Fruit fly (Drosophila melanogaster): ENCODE results near the gene CIA30.
A peak's percentile ranks its signal among the peaks of the same experiment; 100 is the strongest.

Gene CIA30

DNA sequence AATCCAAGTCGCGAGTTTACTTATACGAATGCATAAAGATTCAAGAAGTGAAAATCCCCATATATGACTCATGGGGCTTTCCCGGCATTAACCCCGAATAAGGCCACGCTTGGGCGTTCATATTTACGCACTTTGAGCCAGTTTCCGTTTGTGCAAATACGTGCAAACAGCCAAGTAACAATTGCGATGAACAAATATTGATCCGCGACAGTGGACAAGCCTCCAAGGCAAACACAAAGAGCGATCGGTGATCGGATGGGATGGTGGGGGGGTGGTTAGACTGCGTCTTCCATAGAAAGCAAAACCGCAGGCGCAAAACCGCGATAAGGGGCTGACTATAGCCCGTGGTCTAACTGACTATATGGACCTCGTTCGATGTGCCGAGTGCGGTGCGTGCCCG lies 20.5 kb downstream of the CIA30 start (continued):
- TF ChIP-seq CG10631 (GFP tag; optimal IDR thresholded peaks at IDR 0.05) (peak; percentile 18), CG6792 (GFP tag; optimal IDR thresholded peaks at IDR 0.05) (peak; percentile 0), esn (GFP tag; optimal IDR thresholded peaks at IDR 0.05) (no peak), acj6 (GFP tag; optimal IDR thresholded peaks at IDR 0.05) (no peak), svp (GFP tag) (no peak), topi (GFP tag; optimal IDR thresholded peaks at IDR 0.05) (no peak), Eip78C (GFP tag) (peak; percentile 59), Gug (GFP tag; IDR thresholded peaks at IDR 0.05) (peak; percentile 25; the same call in 1 of the 2 replicates)

dm6 chr3R:29757681-29758080 lies 20.9 kb downstream of the CIA30 start:
- no peak for TF ChIP-seq dsx (GFP tag; optimal IDR thresholded peaks at IDR 0.05; ENCODE audit: poor library complexity, severe bottlenecking)
- peak; percentile 64 for TF ChIP-seq OdsH (GFP tag; optimal IDR thresholded peaks at IDR 0.05)
- peak; percentile 34; the same call in 1 of the 2 replicates for TF ChIP-seq CG11294 (GFP tag; IDR thresholded peaks at IDR 0.05)
- no peak for TF ChIP-seq fkh (GFP tag; optimal IDR thresholded peaks at IDR 0.05)
- TF ChIP-seq CG16779 (tag; optimal IDR thresholded peaks at IDR 0.05): no peak
- peak; percentile 75 for TF ChIP-seq svp (GFP tag)
- peak; percentile 74 for TF ChIP-seq CG15336 (GFP tag; IDR thresholded peaks at IDR 0.05)
- no peak for TF ChIP-seq CG11762 (GFP tag; optimal IDR thresholded peaks at IDR 0.05; ENCODE audit: insufficient read depth)
- peak; percentile 65 for TF ChIP-seq topi (GFP tag; optimal IDR thresholded peaks at IDR 0.05)
- peak; percentile 35 for TF ChIP-seq CG3032 (tag; optimal IDR thresholded peaks at IDR 0.05)
- TF ChIP-seq net (GFP tag; optimal IDR thresholded peaks at IDR 0.05): no peak
- TF ChIP-seq CG1621 (tag; optimal IDR thresholded peaks at IDR 0.05): no peak
- peak; percentile 27 for TF ChIP-seq CG34406 (GFP tag; optimal IDR thresholded peaks at IDR 0.05)
- peak; percentile 35 for TF ChIP-seq CG11902 (GFP tag; optimal IDR thresholded peaks at IDR 0.05)
- no peak for TF ChIP-seq spab (GFP tag; optimal IDR thresholded peaks at IDR 0.05)
- TF ChIP-seq CG6163 (GFP tag; IDR thresholded peaks at IDR 0.05): peak; percentile 33; the same call in 1 of the 3 replicates
- peak; percentile 56 for TF ChIP-seq cyc (GFP tag; optimal IDR thresholded peaks at IDR 0.05)
- TF ChIP-seq CG8632 (GFP tag; optimal IDR thresholded peaks at IDR 0.05): no peak
- TF ChIP-seq CG10669 (GFP tag; optimal IDR thresholded peaks at IDR 0.05): peak; percentile 26
- TF ChIP-seq Met (GFP tag; optimal IDR thresholded peaks at IDR 0.05): peak; percentile 61
- peak; percentile 73 for TF ChIP-seq CG4318 (GFP tag; optimal IDR thresholded peaks at IDR 0.05)
- peak; percentile 22 for TF ChIP-seq CG6808 (GFP tag; optimal IDR thresholded peaks at IDR 0.05)
- TF ChIP-seq ss (GFP tag; optimal IDR thresholded peaks at IDR 0.05): no peak
- TF ChIP-seq CG10631 (GFP tag; optimal IDR thresholded peaks at IDR 0.05): peak; percentile 19
- no peak for TF ChIP-seq CG8319 (GFP tag; optimal IDR thresholded peaks at IDR 0.05)
- TF ChIP-seq Hr4 (GFP tag; optimal IDR thresholded peaks at IDR 0.05): peak; percentile 85
- peak; percentile 57 for TF ChIP-seq Sox102F (GFP tag; optimal IDR thresholded peaks at IDR 0.05)
- peak; percentile 85 for TF ChIP-seq CG32006 (GFP tag; optimal IDR thresholded peaks at IDR 0.05)
- peak; percentile 76 for TF ChIP-seq eg (GFP tag; IDR thresholded peaks at IDR 0.05)
- TF ChIP-seq acj6 (GFP tag; optimal IDR thresholded peaks at IDR 0.05): peak; percentile 55
- peak; percentile 48 for TF ChIP-seq Eip75B (GFP tag; optimal IDR thresholded peaks at IDR 0.05)
- peak; percentile 40 for TF ChIP-seq Ets96B (tag; optimal IDR thresholded peaks at IDR 0.05)
- peak; percentile 14 for TF ChIP-seq Sox14 (GFP tag; optimal IDR thresholded peaks at IDR 0.05)
- TF ChIP-seq fd59A (GFP tag; optimal IDR thresholded peaks at IDR 0.05): no peak
- TF ChIP-seq pdm3 (GFP tag; optimal IDR thresholded peaks at IDR 0.05): peak; percentile 59
- peak; percentile 42 for TF ChIP-seq Hr39 (GFP tag; optimal IDR thresholded peaks at IDR 0.05)
- TF ChIP-seq CG6276 (GFP tag; optimal IDR thresholded peaks at IDR 0.05): peak; percentile 45
- TF ChIP-seq Eip78C (GFP tag): peak; percentile 93
- TF ChIP-seq Hr38 (GFP tag; optimal IDR thresholded peaks at IDR 0.05): no peak
- peak in 1 of 2 experiments; percentile 54 for TF ChIP-seq salr (GFP tag; optimal IDR thresholded peaks at IDR 0.05)
- TF ChIP-seq Smox (GFP tag; optimal IDR thresholded peaks at IDR 0.05): peak; percentile 42
- peak; percentile 12 for TF ChIP-seq Ets21C (GFP tag; optimal IDR thresholded peaks at IDR 0.05)
- TF ChIP-seq CG31627 (GFP tag; optimal IDR thresholded peaks at IDR 0.05): peak; percentile 38
- TF ChIP-seq CG6792 (GFP tag; optimal IDR thresholded peaks at IDR 0.05): no peak
- TF ChIP-seq CG6854 (GFP tag; optimal IDR thresholded peaks at IDR 0.05): no peak
- peak; percentile 50 for TF ChIP-seq achi (GFP tag; optimal IDR thresholded peaks at IDR 0.05)
- 0 out of 2 replicates have a peak, but pooled peaks have one; percentile 14 for TF ChIP-seq Gug (GFP tag; IDR thresholded peaks at IDR 0.05)
- no peak for TF ChIP-seq CG7368 (GFP tag; optimal IDR thresholded peaks at IDR 0.05)

Data from whole organism, prepupa.